Worm (Caenorhabditis elegans) whole organism, late embryonic: ENCODE data around the gene dmsr-10.

Experiments
- hlh-30 ChIP-seq: sonication (generic microtip); optimal IDR thresholded peaks from 2 replicates; lab custom pipeline; 2017; ENCODE audit warnings: antibody characterized with exemption, missing genetic modification characterization, missing compliant biosample characterization; ENCODE audit not compliant: insufficient read depth
- nhr-11 ChIP-seq: fragments of 150-350 bp; optimal IDR thresholded peaks from 2 replicates; lab custom pipeline; 2014; ENCODE audit warnings: missing biosample characterization, missing genetic modification characterization

DNA sequence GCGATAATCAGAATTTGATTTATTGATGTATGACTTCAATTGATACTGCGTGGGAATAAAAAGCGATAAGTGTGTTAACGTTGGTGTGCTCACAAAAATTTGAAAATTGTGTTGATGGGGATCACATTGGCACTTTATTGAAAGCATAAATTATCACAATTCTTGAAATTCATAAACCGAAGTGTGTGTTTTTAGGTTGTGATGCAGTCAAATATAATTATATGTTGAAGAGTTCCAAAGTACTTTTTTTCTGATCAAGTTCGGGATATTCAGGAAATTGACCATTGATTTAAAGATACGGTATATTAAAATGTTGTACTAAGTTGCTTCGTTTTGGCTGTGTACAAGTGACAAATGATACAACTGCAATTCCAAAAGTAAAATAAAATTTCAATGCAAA is 26.0 kb downstream of the dmsr-10 start, which contains the start of gene srh-28:
- TF ChIP-seq hlh-30 (tag; lab: Kevin White, UChicago) (no peak), nhr-11 (tag; lab: Kevin White, UChicago) (no peak)
